Worm (Caenorhabditis elegans): ENCODE results near the gene Y59E9AL.8.
"Not testable (repeated sequence)": the region's sequence is repeated elsewhere in the genome, so short reads cannot be mapped to it uniquely, and the experiment has no call there.

DNA sequence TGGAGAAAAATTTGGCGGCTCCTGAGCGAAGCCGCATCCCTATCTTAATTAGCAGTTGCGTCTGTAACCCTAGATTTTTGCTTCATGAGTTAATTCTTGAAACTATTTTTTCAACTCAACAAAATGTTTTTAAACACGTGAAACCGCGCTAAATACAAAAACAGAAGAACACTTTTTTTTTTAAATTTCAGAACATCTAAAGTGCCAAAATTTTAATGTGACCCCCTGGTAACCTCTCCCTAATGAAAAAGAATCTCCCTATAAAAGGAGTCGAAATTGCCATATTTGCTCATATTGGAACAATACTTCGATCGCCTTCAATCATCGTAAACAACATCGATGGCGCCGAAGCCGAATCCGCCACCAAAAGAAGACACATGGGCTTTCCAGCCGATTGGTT lies 2.4 kb upstream of the Y59E9AL.8 start, which contains the start of gene nsph-4.1:
- TF ChIP-seq elt-3 (tag; optimal IDR thresholded peaks at IDR 0.05); snpc-4 (tag; optimal IDR thresholded peaks at IDR 0.05); zip-8 (tag; optimal IDR thresholded peaks at IDR 0.05); drap-1 (GFP tag; optimal IDR thresholded peaks at IDR 0.05); ceh-39 (tag; optimal IDR thresholded peaks at IDR 0.05); unc-62 (GFP tag; optimal IDR thresholded peaks at IDR 0.05); nhr-76 (tag; optimal IDR thresholded peaks at IDR 0.05); pha-4 (tag; optimal IDR thresholded peaks at IDR 0.05); unc-39 (tag; optimal IDR thresholded peaks at IDR 0.05); lin-13 (tag; optimal IDR thresholded peaks at IDR 0.05); sptf-1 (tag; optimal IDR thresholded peaks at IDR 0.05); nhr-12 (tag; optimal IDR thresholded peaks at IDR 0.05); nhr-2 (tag; optimal IDR thresholded peaks at IDR 0.05); tbx-8 (GFP tag; optimal IDR thresholded peaks at IDR 0.05): not testable (repeated sequence)
